Worm (Caenorhabditis elegans): ENCODE data around the gene cdh-7.

Gene cdh-7

ce11 chrII:14832055-14832454 is 11.0 kb upstream of the cdh-7 start:
- TF ChIP-seq pha-4 (tag; optimal IDR thresholded peaks at IDR 0.05) = no peak
- TF ChIP-seq fkh-2 (tag; optimal IDR thresholded peaks at IDR 0.05) = no peak
- TF ChIP-seq skn-1 (tag; optimal IDR thresholded peaks at IDR 0.05) = no peak
- TF ChIP-seq mml-1 (tag; optimal IDR thresholded peaks at IDR 0.05) = no peak
- no peak for TF ChIP-seq nhr-77 (tag; optimal IDR thresholded peaks at IDR 0.05)
- TF ChIP-seq pqm-1 (tag; optimal IDR thresholded peaks at IDR 0.05) = no peak
- no peak for TF ChIP-seq ztf-11 (tag; optimal IDR thresholded peaks at IDR 0.05)

DNA sequence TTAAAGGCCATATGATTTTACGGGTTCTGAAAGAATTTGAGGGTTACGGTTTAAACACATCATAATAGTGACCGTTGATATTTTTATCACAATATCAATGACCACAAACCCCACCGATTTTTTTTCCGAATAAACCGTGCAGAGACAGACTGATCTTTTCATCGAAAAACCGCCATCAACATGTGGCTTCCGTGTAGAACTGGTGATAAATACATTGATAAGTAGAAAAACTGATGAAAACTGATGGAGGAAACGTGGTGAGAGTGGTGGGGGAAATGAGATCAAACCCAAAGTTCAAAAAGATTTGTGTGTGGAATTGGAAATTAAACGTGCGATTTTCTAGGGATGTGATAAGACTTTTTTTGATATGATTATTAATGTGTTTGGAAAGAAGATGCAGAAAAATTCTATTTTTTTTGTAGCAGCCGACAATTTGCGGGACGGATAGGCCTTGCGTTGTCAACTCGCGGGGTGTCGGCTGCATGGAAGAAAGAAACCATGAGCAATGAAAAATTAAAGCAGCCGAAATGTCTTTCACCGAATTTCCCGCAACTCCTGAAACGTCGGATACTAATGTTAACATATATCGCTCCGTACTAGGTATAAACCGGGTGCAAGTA is 4.3 kb upstream of the cdh-7 start:
- peak; percentile 3 for TF ChIP-seq elt-2 (tag; optimal IDR thresholded peaks at IDR 0.05)
- no peak for TF ChIP-seq lsy-12 (tag; optimal IDR thresholded peaks at IDR 0.05)
- TF ChIP-seq elt-3 (tag; optimal IDR thresholded peaks at IDR 0.05) = peak in 1 of 3 experiments; percentile 29
- peak; percentile 38 for TF ChIP-seq nhr-76 (tag; optimal IDR thresholded peaks at IDR 0.05)
- no peak for TF ChIP-seq eor-1 (tag; optimal IDR thresholded peaks at IDR 0.05)
- TF ChIP-seq ceh-28 (tag; optimal IDR thresholded peaks at IDR 0.05) = peak; percentile 7
- peak; percentile 67 for TF ChIP-seq nhr-23 (tag; optimal IDR thresholded peaks at IDR 0.05)
- peak; percentile 57 for TF ChIP-seq nhr-43 (tag; optimal IDR thresholded peaks at IDR 0.05; ENCODE audit: poor library complexity, severe bottlenecking)

ce11 chrII:14841253-14841652 is 1.8 kb upstream of the cdh-7 start:
- TF ChIP-seq hmg-11 (tag; optimal IDR thresholded peaks at IDR 0.05) (no peak), nhr-43 (tag; optimal IDR thresholded peaks at IDR 0.05; ENCODE audit: poor library complexity, severe bottlenecking) (peak; percentile 54), nhr-11 (tag; optimal IDR thresholded peaks at IDR 0.05) (no peak), fkh-2 (tag; optimal IDR thresholded peaks at IDR 0.05) (no peak)

DNA sequence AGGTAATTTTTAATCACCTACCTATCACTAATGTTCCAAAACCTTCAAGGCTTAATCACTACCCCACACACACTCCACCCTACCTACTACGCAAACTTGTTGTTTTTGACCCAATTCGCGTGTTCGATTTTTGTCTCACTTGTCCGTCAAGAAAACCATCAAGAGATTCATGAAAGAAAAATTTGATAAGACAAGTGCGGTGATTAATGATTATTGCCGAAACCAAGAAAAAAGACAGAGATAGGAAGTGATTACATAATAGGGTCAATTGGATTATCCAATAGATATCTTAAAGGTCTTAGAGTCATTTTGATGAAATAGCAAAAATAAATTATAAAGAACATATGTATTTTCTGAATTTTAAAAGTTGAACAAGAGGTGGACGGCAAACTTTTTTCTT is 1.2 kb downstream of the cdh-7 start:
- TF ChIP-seq daf-12 (tag; optimal IDR thresholded peaks at IDR 0.05) (no peak), nhr-23 (tag; optimal IDR thresholded peaks at IDR 0.05) (peak; percentile 92), elt-3 (tag; optimal IDR thresholded peaks at IDR 0.05) (peak in 2 of 3 experiments; percentile 0 to 49)

ce11 chrII:14849897-14850296 is 6.9 kb downstream of the cdh-7 start:
- TF ChIP-seq nhr-237 (tag; optimal IDR thresholded peaks at IDR 0.05) = no peak
- TF ChIP-seq ceh-16 (tag; optimal IDR thresholded peaks at IDR 0.05) = no peak
- no peak for TF ChIP-seq fos-1 (tag; optimal IDR thresholded peaks at IDR 0.05)
- TF ChIP-seq ztf-11 (tag; optimal IDR thresholded peaks at IDR 0.05) = no peak

DNA sequence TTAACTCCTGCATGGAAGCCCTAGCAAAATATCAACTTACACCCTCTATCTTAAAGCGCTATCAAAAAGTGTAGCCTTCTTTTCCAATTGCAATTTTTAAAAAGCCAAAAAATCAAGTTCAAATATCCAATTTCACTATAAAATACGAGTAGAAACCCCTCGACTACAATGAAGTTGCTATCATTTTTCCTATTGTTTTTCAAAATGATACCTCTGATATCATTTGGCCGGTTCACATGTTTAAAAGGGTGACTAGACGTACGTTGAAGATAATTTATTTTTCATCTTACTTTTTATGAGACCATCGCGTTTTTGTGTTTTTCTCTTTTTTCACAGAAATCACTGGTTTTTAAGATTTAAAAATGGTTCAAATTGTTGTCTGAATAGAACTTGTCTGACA is 8.5 kb downstream of the cdh-7 start, which contains the start of gene R05H10.1:
Gene R05H10.1, plus strand, starts transcription at position 334 of the 400 bp plus-strand sequence.
- TF ChIP-seq snpc-4 (tag; optimal IDR thresholded peaks at IDR 0.05) (no peak), jun-1 (tag; optimal IDR thresholded peaks at IDR 0.05) (no peak), egl-5 (tag; optimal IDR thresholded peaks at IDR 0.05) (no peak), lin-39 (tag; optimal IDR thresholded peaks at IDR 0.05) (no peak), daf-12 (tag; optimal IDR thresholded peaks at IDR 0.05) (no peak), unc-62 (GFP tag; optimal IDR thresholded peaks at IDR 0.05) (no peak), fkh-10 (GFP tag; optimal IDR thresholded peaks at IDR 0.05) (no peak), elt-2 (tag; optimal IDR thresholded peaks at IDR 0.05) (no peak)

DNA sequence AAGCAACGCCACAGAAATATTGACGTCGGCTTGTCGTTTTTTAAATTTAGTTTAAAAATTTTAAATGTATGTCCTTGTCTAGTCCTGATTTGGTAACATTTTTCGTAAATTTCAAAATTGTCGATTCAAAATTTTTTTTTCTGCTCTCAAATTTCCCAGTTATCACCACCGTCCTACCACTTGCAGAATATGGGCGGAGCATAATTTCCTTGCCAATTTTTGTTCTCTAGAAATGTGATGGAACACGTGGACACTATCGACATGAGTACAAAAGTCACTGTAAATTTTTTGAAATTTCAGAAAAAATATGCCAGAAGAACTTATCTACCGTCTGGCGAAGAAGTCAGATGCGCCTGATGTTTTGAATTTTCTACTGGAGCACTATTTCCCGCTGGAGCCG is 12.2 kb downstream of the cdh-7 start, which contains the start of gene R05H10.7:
Gene R05H10.7, plus strand, starts transcription at position 301 of the 400 bp plus-strand sequence.
- no peak for TF ChIP-seq nhr-67 (tag; optimal IDR thresholded peaks at IDR 0.05)
- no peak for TF ChIP-seq ceh-28 (tag; optimal IDR thresholded peaks at IDR 0.05)
- no peak for TF ChIP-seq egl-27 (tag; optimal IDR thresholded peaks at IDR 0.05)
- TF ChIP-seq ztf-4 (tag; optimal IDR thresholded peaks at IDR 0.05) = no peak
- no peak for TF ChIP-seq eor-1 (tag; optimal IDR thresholded peaks at IDR 0.05)
- TF ChIP-seq hmg-11 (tag; optimal IDR thresholded peaks at IDR 0.05) = no peak
- TF ChIP-seq zag-1 (tag; optimal IDR thresholded peaks at IDR 0.05) = no peak
- TF ChIP-seq lin-39 (tag; optimal IDR thresholded peaks at IDR 0.05) = no peak
- TF ChIP-seq fkh-10 (GFP tag; optimal IDR thresholded peaks at IDR 0.05) = no peak
- TF ChIP-seq skn-1 (tag; optimal IDR thresholded peaks at IDR 0.05) = no peak
- no peak for TF ChIP-seq mdl-1 (tag; optimal IDR thresholded peaks at IDR 0.05)
- TF ChIP-seq elt-2 (tag; optimal IDR thresholded peaks at IDR 0.05) = no peak
- TF ChIP-seq ceh-9 (tag; optimal IDR thresholded peaks at IDR 0.05) = no peak
- TF ChIP-seq lin-15B (tag; optimal IDR thresholded peaks at IDR 0.05) = no peak
- no peak for TF ChIP-seq snpc-4 (tag; optimal IDR thresholded peaks at IDR 0.05)
- TF ChIP-seq daf-12 (tag; optimal IDR thresholded peaks at IDR 0.05) = no peak
- no peak for TF ChIP-seq fkh-2 (tag; optimal IDR thresholded peaks at IDR 0.05)
- no peak for TF ChIP-seq nfya-1 (tag; optimal IDR thresholded peaks at IDR 0.05; ENCODE audit: insufficient read depth)

All from whole organism, L3 larva.